Fruit fly (Drosophila melanogaster): ENCODE data around the gene CG10681.
A peak's percentile ranks its signal among the peaks of the same experiment; 100 is the strongest.

CG10681 gene

dm6 chr3L:12526433-12527113, 25.3 kb downstream of the CG10681 start, which contains the start of gene eIF2beta (continued):
- TF ChIP-seq Sox100B (GFP tag; optimal IDR thresholded peaks at IDR 0.05) (peak; percentile 56), CG9609 (GFP tag; optimal IDR thresholded peaks at IDR 0.05) (no peak), gem (tag; optimal IDR thresholded peaks at IDR 0.05) (no peak), CG7786 (GFP tag; optimal IDR thresholded peaks at IDR 0.05) (no peak), Kr (GFP tag; optimal IDR thresholded peaks at IDR 0.05) (no peak), H15 (GFP tag; IDR thresholded peaks at IDR 0.05) (no peak), dmrt11E (tag; optimal IDR thresholded peaks at IDR 0.05) (peak; percentile 15), Ptx1 (GFP tag; IDR thresholded peaks at IDR 0.05) (no peak), fu2 (GFP tag; optimal IDR thresholded peaks at IDR 0.05) (peak; percentile 18), CG42726 (GFP tag; IDR thresholded peaks at IDR 0.05; ENCODE audit: partially characterized antibody) (no peak), pho (GFP tag; optimal IDR thresholded peaks at IDR 0.05) (no peak), maf-S (GFP tag; optimal IDR thresholded peaks at IDR 0.05) (no peak), BtbVII (GFP tag; optimal IDR thresholded peaks at IDR 0.05) (peak; percentile 51), CG8944 (GFP tag; optimal IDR thresholded peaks at IDR 0.05) (no peak), tna (GFP tag; IDR thresholded peaks at IDR 0.05; ENCODE audit: partially characterized antibody) (no peak), CG9817 (tag; optimal IDR thresholded peaks at IDR 0.05) (no peak), Max (GFP tag; optimal IDR thresholded peaks at IDR 0.05) (peak; percentile 51), HLH3B (GFP tag; IDR thresholded peaks at IDR 0.05) (no peak), Gug (GFP tag; IDR thresholded peaks at IDR 0.05) (no peak), CG17361 (GFP tag; IDR thresholded peaks at IDR 0.05) (peak; percentile 39; the same call in 1 of the 3 replicates), ftz-f1 (GFP tag; optimal IDR thresholded peaks at IDR 0.05) (no peak), grn (GFP tag; optimal IDR thresholded peaks at IDR 0.05) (no peak), en (GFP tag; optimal IDR thresholded peaks at IDR 0.05) (no peak), Vsx1 (GFP tag; optimal IDR thresholded peaks at IDR 0.05) (no peak), CG4360 (GFP tag; IDR thresholded peaks at IDR 0.05) (no peak), Neu2 (GFP tag; optimal IDR thresholded peaks at IDR 0.05; ENCODE audit: borderline replicate concordance) (no peak), NC2β (GFP tag; optimal IDR thresholded peaks at IDR 0.05) (peak; percentile 3), chinmo (GFP tag; IDR thresholded peaks at IDR 0.05; ENCODE audit: partially characterized antibody) (peak; percentile 78; the same call in 3 of the 4 replicates), mirr (GFP tag; optimal IDR thresholded peaks at IDR 0.05) (peak; percentile 61), CG10321 (GFP tag; IDR thresholded peaks at IDR 0.05) (no peak), run (tag; optimal IDR thresholded peaks at IDR 0.05) (no peak), CG13296 (GFP tag; optimal IDR thresholded peaks at IDR 0.05) (peak; percentile 64), fd96Cb (tag; optimal IDR thresholded peaks at IDR 0.05) (no peak), CG8924 (tag; optimal IDR thresholded peaks at IDR 0.05) (peak; percentile 57), lmd (GFP tag; IDR thresholded peaks at IDR 0.05) (no peak), Oli (tag; optimal IDR thresholded peaks at IDR 0.05) (no peak), Hr39 (optimal IDR thresholded peaks at IDR 0.05) (no peak), Abd-B (GFP tag; optimal IDR thresholded peaks at IDR 0.05) (no peak), Hsf (GFP tag; optimal IDR thresholded peaks at IDR 0.05) (peak; percentile 45), nerfin-1 (tag; optimal IDR thresholded peaks at IDR 0.05) (peak; percentile 33), gro (GFP tag; optimal IDR thresholded peaks at IDR 0.05) (peak; percentile 12), CG14860 (GFP tag; IDR thresholded peaks at IDR 0.05; ENCODE audit: partially characterized antibody) (no peak), CG2889 (GFP tag; IDR thresholded peaks at IDR 0.05) (no peak), CG30431 (GFP tag; optimal IDR thresholded peaks at IDR 0.05) (no peak), Doc2 (GFP tag; IDR thresholded peaks at IDR 0.05) (no peak), lov (optimal IDR thresholded peaks at IDR 0.05) (no peak), lov (GFP tag; IDR thresholded peaks at IDR 0.05) (no peak; the same call in 2 of the 3 replicates), crol (GFP tag; IDR thresholded peaks at IDR 0.05) (no peak), h (optimal IDR thresholded peaks at IDR 0.05) (no peak), CG10267 (tag; optimal IDR thresholded peaks at IDR 0.05) (peak; percentile 51), al (GFP tag; IDR thresholded peaks at IDR 0.05) (no peak), CG2712 (tag; optimal IDR thresholded peaks at IDR 0.05) (peak; percentile 48)
